Fruit fly (Drosophila melanogaster): ENCODE measurements around the gene CG18178.

CG18178 gene

DNA sequence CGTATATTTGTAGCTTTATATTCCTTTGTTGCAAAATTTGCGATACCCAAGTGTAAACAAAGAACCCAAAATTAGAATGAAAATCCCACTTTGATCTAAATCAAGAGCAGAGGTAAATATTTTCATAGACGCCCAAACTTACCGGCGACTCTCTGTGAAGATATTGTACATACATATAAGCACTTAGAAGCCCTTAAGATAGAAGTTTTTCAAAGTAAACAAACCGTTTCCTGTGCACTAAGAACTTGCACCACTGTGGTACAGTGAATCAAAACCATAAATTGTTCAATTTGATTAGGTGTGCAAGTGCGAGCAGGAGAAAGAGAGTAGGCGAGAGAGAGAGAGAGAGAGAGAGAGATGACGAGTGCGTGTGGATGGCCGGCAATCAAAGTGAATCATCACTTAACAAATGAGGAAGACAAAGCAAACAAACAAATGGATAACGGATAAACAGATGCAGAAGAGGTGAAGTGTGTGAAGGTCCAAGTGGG is 40.9 kb downstream of the CG18178 start (continued):
- TF ChIP-seq MTF-1 (GFP tag; optimal IDR thresholded peaks at IDR 0.05; ENCODE audit: borderline replicate concordance): no peak
- peak; percentile 2 for TF ChIP-seq tap (tag; optimal IDR thresholded peaks at IDR 0.05)
- peak; percentile 50 for TF ChIP-seq Vsx1 (GFP tag; optimal IDR thresholded peaks at IDR 0.05)
- TF ChIP-seq CG15601 (tag; optimal IDR thresholded peaks at IDR 0.05): peak; percentile 15
- TF ChIP-seq CG13123 (GFP tag; optimal IDR thresholded peaks at IDR 0.05): peak; percentile 18
- TF ChIP-seq Nf-YA (GFP tag; IDR thresholded peaks at IDR 0.05): no peak
- no peak for TF ChIP-seq CG16815 (GFP tag; optimal IDR thresholded peaks at IDR 0.05)
- no peak for TF ChIP-seq CG11247 (GFP tag; IDR thresholded peaks at IDR 0.05)
- peak in 1 of 2 experiments; percentile 42 for TF ChIP-seq tll (GFP tag; optimal IDR thresholded peaks at IDR 0.05)
- peak; percentile 3 for TF ChIP-seq CG8089 (GFP tag; optimal IDR thresholded peaks at IDR 0.05)
- TF ChIP-seq cg (GFP tag; optimal IDR thresholded peaks at IDR 0.05): peak; percentile 71
- peak; percentile 27 for TF ChIP-seq CG10979 (tag; optimal IDR thresholded peaks at IDR 0.05)
- TF ChIP-seq CG3163 (GFP tag; optimal IDR thresholded peaks at IDR 0.05): peak; percentile 17
- no peak for TF ChIP-seq seq (GFP tag; IDR thresholded peaks at IDR 0.05)
- TF ChIP-seq CG6765 (GFP tag; optimal IDR thresholded peaks at IDR 0.05): no peak
- no peak for TF ChIP-seq tx (GFP tag; optimal IDR thresholded peaks at IDR 0.05)
- TF ChIP-seq CG1603 (tag; optimal IDR thresholded peaks at IDR 0.05): peak; percentile 36
- TF ChIP-seq CG13424 (tag; optimal IDR thresholded peaks at IDR 0.05): peak; percentile 20
- TF ChIP-seq Fer3 (tag; optimal IDR thresholded peaks at IDR 0.05): no peak
- TF ChIP-seq Bteb2 (GFP tag; optimal IDR thresholded peaks at IDR 0.05): no peak
- TF ChIP-seq CG17186 (GFP tag; optimal IDR thresholded peaks at IDR 0.05): no peak
- 0 out of 3 replicates have a peak, but pooled peaks have one; percentile 20 for TF ChIP-seq knrl (GFP tag; IDR thresholded peaks at IDR 0.05; ENCODE audit: partially characterized antibody)
- no peak for TF ChIP-seq corto (GFP tag; optimal IDR thresholded peaks at IDR 0.05)
- no peak for TF ChIP-seq CG9437 (GFP tag; optimal IDR thresholded peaks at IDR 0.05)
- no peak for TF ChIP-seq CG7556 (GFP tag; optimal IDR thresholded peaks at IDR 0.05)
- peak; percentile 0 for TF ChIP-seq CG3407 (GFP tag; optimal IDR thresholded peaks at IDR 0.05)
- TF ChIP-seq kay (GFP tag; optimal IDR thresholded peaks at IDR 0.05): peak; percentile 88
- TF ChIP-seq Hr3 (GFP tag; optimal IDR thresholded peaks at IDR 0.05): no peak
- TF ChIP-seq Optix (GFP tag; IDR thresholded peaks at IDR 0.05): peak; percentile 12; the same call in 1 of the 3 replicates
- no peak for TF ChIP-seq pb (GFP tag; optimal IDR thresholded peaks at IDR 0.05)
- TF ChIP-seq chm (GFP tag; IDR thresholded peaks at IDR 0.05): 0 out of 2 replicates have a peak, but pooled peaks have one; percentile 7
- TF ChIP-seq Dll (GFP tag; IDR thresholded peaks at IDR 0.05; ENCODE audit: partially characterized antibody): 0 out of 4 replicates have a peak, but pooled peaks have one; percentile 10
- peak; percentile 28 for TF ChIP-seq CG2712 (tag; optimal IDR thresholded peaks at IDR 0.05)
- TF ChIP-seq ranshi (GFP tag; IDR thresholded peaks at IDR 0.05): 0 out of 2 replicates have a peak, but pooled peaks have one; percentile 5
- TF ChIP-seq HmgZ (tag; optimal IDR thresholded peaks at IDR 0.05): no peak
- peak; percentile 86 for TF ChIP-seq sens (GFP tag)
- TF ChIP-seq E2f2 (GFP tag; IDR thresholded peaks at IDR 0.05): no peak
- peak; percentile 58 to 79 for TF ChIP-seq Trl (optimal IDR thresholded peaks at IDR 0.05)
- peak; percentile 5 for TF ChIP-seq Trl (GFP tag; optimal IDR thresholded peaks at IDR 0.05)
- TF ChIP-seq lola (GFP tag; optimal IDR thresholded peaks at IDR 0.05): peak in 1 of 3 experiments; percentile 24
- no peak for TF ChIP-seq Side (GFP tag; optimal IDR thresholded peaks at IDR 0.05)
- peak; percentile 19 for TF ChIP-seq tio (GFP tag; optimal IDR thresholded peaks at IDR 0.05)
- TF ChIP-seq tgo (GFP tag; IDR thresholded peaks at IDR 0.05): no peak
- TF ChIP-seq Mes4 (GFP tag; optimal IDR thresholded peaks at IDR 0.05): no peak
- TF ChIP-seq CG3065 (GFP tag; optimal IDR thresholded peaks at IDR 0.05): no peak
- no peak for TF ChIP-seq klu (GFP tag; IDR thresholded peaks at IDR 0.05)
- TF ChIP-seq CG10209 (GFP tag; optimal IDR thresholded peaks at IDR 0.05): peak; percentile 6
- TF ChIP-seq row (GFP tag; IDR thresholded peaks at IDR 0.05): peak; percentile 43; the same call in 1 of the 3 replicates
- TF ChIP-seq Dref (GFP tag; IDR thresholded peaks at IDR 0.05): no peak
- no peak for TF ChIP-seq Atf3 (GFP tag; optimal IDR thresholded peaks at IDR 0.05)

Data from whole organism, embryonic.